Worm (Caenorhabditis elegans) whole organism, mixed stage, embryonic: ENCODE data around the gene cyp-25A6.

Experiments
- M03D4.4 ChIP-seq: sonication (generic microtip); optimal IDR thresholded peaks from 2 replicates; lab custom pipeline; 2017; ENCODE audit warnings: mild to moderate bottlenecking, missing genetic modification characterization, missing compliant biosample characterization
- bed-3 ChIP-seq: fragments of 200-800 bp; sonication (Bioruptor generic); optimal IDR thresholded peaks from 3 replicates; lab custom pipeline; 2018; ENCODE audit warnings: mild to moderate bottlenecking, missing genetic modification characterization, moderate library complexity, missing compliant biosample characterization
- blmp-1 ChIP-seq: fragments of 150-350 bp; optimal IDR thresholded peaks from 2 replicates; lab custom pipeline; 2014; ENCODE audit warnings: missing biosample characterization, missing genetic modification characterization
- ceh-39 ChIP-seq: fragments of 150-350 bp; optimal IDR thresholded peaks from 2 replicates; lab custom pipeline; 2014; ENCODE audit warnings: missing biosample characterization, missing genetic modification characterization
- ceh-43 ChIP-seq: fragments of 200-800 bp; sonication (Bioruptor generic); optimal IDR thresholded peaks from 2 replicates; lab custom pipeline; 2018; ENCODE audit warnings: mild to moderate bottlenecking, missing genetic modification characterization, moderate library complexity, missing compliant biosample characterization
- ceh-83 ChIP-seq: fragments of 200-800 bp; sonication (Bioruptor generic); optimal IDR thresholded peaks from 2 replicates; lab custom pipeline; 2018; ENCODE audit warnings: mild to moderate bottlenecking, missing genetic modification characterization, missing compliant biosample characterization
- ces-1 ChIP-seq: fragments of 150-350 bp; optimal IDR thresholded peaks from 2 replicates; lab custom pipeline; 2014; ENCODE audit warnings: missing biosample characterization, missing genetic modification reagents, missing genetic modification characterization
- cnd-1 ChIP-seq: fragments of 200-800 bp; sonication (Bioruptor generic); optimal IDR thresholded peaks from 2 replicates; lab custom pipeline; 2018; ENCODE audit warnings: mild to moderate bottlenecking, missing genetic modification characterization, missing compliant biosample characterization
- drap-1 ChIP-seq: fragments of 200-800 bp; sonication (Bioruptor generic); optimal IDR thresholded peaks from 3 replicates; lab custom pipeline; 2018; ENCODE audit warnings: mild to moderate bottlenecking, missing genetic modification characterization, missing compliant biosample characterization
- elt-1 ChIP-seq: sonication (generic microtip); optimal IDR thresholded peaks from 2 replicates; lab custom pipeline; 2017; ENCODE audit warnings: missing genetic modification characterization, mild to moderate bottlenecking, missing compliant biosample characterization, antibody characterized with exemption, moderate library complexity, borderline replicate concordance; ENCODE audit not compliant: insufficient read depth
- elt-3 ChIP-seq: fragments of 150-350 bp; optimal IDR thresholded peaks from 2 replicates; lab custom pipeline; 2014; ENCODE audit warnings: missing biosample characterization, missing genetic modification characterization
- flh-1 ChIP-seq: fragments of 200-800 bp; sonication (Bioruptor generic); optimal IDR thresholded peaks from 2 replicates; lab custom pipeline; 2018; ENCODE audit warnings: mild to moderate bottlenecking, missing genetic modification characterization, moderate library complexity, missing compliant biosample characterization
- ham-2 ChIP-seq: fragments of 200-800 bp; sonication (Bioruptor generic); optimal IDR thresholded peaks from 2 replicates; lab custom pipeline; 2018; ENCODE audit warnings: mild to moderate bottlenecking, missing genetic modification characterization, missing compliant biosample characterization
- hlh-1 ChIP-seq: fragments of 150-350 bp; optimal IDR thresholded peaks from 2 replicates; lab custom pipeline; 2014; ENCODE audit warnings: missing biosample characterization, missing genetic modification reagents, missing genetic modification characterization
- lin-13 ChIP-seq: fragments of 150-350 bp; optimal IDR thresholded peaks from 2 replicates; lab custom pipeline; 2014; ENCODE audit warnings: missing biosample characterization, missing genetic modification characterization
- lin-32 ChIP-seq: fragments of 200-800 bp; sonication (Bioruptor generic); optimal IDR thresholded peaks from 2 replicates; lab custom pipeline; 2018; ENCODE audit warnings: mild to moderate bottlenecking, missing genetic modification characterization, missing compliant biosample characterization
- lsy-2 ChIP-seq: fragments of 150-350 bp; optimal IDR thresholded peaks from 2 replicates; lab custom pipeline; 2014; ENCODE audit warnings: missing biosample characterization, missing genetic modification characterization
- mab-5 ChIP-seq: fragments of 150-350 bp; optimal IDR thresholded peaks from 2 replicates; lab custom pipeline; 2014; ENCODE audit warnings: missing biosample characterization, missing genetic modification characterization
- mep-1 ChIP-seq: fragments of 150-350 bp; optimal IDR thresholded peaks from 2 replicates; lab custom pipeline; 2017; ENCODE audit warnings: missing biosample characterization, missing genetic modification reagents, missing genetic modification characterization, inconsistent platforms
- mls-2 ChIP-seq: sonication (generic microtip); optimal IDR thresholded peaks from 2 replicates; lab custom pipeline; 2016; ENCODE audit warnings: mild to moderate bottlenecking, missing genetic modification characterization, moderate library complexity, missing compliant biosample characterization
- nhr-2 ChIP-seq: fragments of 150-350 bp; optimal IDR thresholded peaks from 2 replicates; lab custom pipeline; 2014; ENCODE audit warnings: missing biosample characterization, missing genetic modification characterization
- nhr-237 ChIP-seq: fragments of 150-350 bp; optimal IDR thresholded peaks from 2 replicates; lab custom pipeline; 2014; ENCODE audit warnings: missing biosample characterization, missing genetic modification characterization
- nhr-28 ChIP-seq: fragments of 150-350 bp; optimal IDR thresholded peaks from 2 replicates; lab custom pipeline; 2014; ENCODE audit warnings: missing biosample characterization, missing genetic modification characterization
- pha-4 ChIP-seq: fragments of 150-350 bp; optimal IDR thresholded peaks from 2 replicates; lab custom pipeline; 2018; ENCODE audit warnings: missing biosample characterization, missing genetic modification reagents, missing genetic modification characterization
- sem-2 ChIP-seq: fragments of 200-800 bp; sonication (Bioruptor generic); optimal IDR thresholded peaks from 2 replicates; lab custom pipeline; 2018; ENCODE audit warnings: mild to moderate bottlenecking, missing genetic modification characterization, missing compliant biosample characterization
- snpc-4 ChIP-seq: fragments of 150-350 bp; optimal IDR thresholded peaks from 2 replicates; lab custom pipeline; 2014; ENCODE audit warnings: missing biosample characterization, missing genetic modification characterization
- sptf-1 ChIP-seq: sonication (generic microtip); optimal IDR thresholded peaks from 2 replicates; lab custom pipeline; 2017; ENCODE audit warnings: mild to moderate bottlenecking, missing genetic modification characterization, moderate library complexity, missing compliant biosample characterization
- tbx-8 ChIP-seq: fragments of 200-800 bp; sonication (Bioruptor generic); optimal IDR thresholded peaks from 2 replicates; lab custom pipeline; 2018; ENCODE audit warnings: mild to moderate bottlenecking, missing genetic modification characterization, moderate library complexity, missing compliant biosample characterization
- unc-120 ChIP-seq: sonication (generic microtip); optimal IDR thresholded peaks from 2 replicates; lab custom pipeline; 2017; ENCODE audit warnings: missing genetic modification characterization, missing compliant biosample characterization; ENCODE audit not compliant: poor library complexity, severe bottlenecking
- unc-39 ChIP-seq: fragments of 150-350 bp; optimal IDR thresholded peaks from 2 replicates; lab custom pipeline; 2014; ENCODE audit warnings: missing biosample characterization, missing genetic modification characterization
- unc-62 ChIP-seq: fragments of 150-350 bp; optimal IDR thresholded peaks from 2 replicates; lab custom pipeline; 2014; ENCODE audit warnings: missing biosample characterization, missing genetic modification reagents, missing genetic modification characterization
- zip-8 ChIP-seq: fragments of 150-350 bp; optimal IDR thresholded peaks from 2 replicates; lab custom pipeline; 2014; ENCODE audit warnings: missing biosample characterization, missing genetic modification characterization
- ztf-11 ChIP-seq: fragments of 150-350 bp; optimal IDR thresholded peaks from 2 replicates; lab custom pipeline; 2014; ENCODE audit warnings: missing biosample characterization, missing genetic modification characterization

The cyp-25A6 gene

ce11 chrIV:4225851-4226250 is 28.6 kb downstream of the cyp-25A6 start, which contains the start of gene srbc-71:
srbc-71 (minus strand) TSS chrIV:4225951.
- TF ChIP-seq flh-1 (GFP tag; lab: Kevin White, UChicago) (no peak), elt-1 (no peak), snpc-4 (tag; lab: Kevin White, UChicago) (no peak), M03D4.4 (no peak), nhr-2 (tag; lab: Kevin White, UChicago) (no peak), ces-1 (GFP tag; lab: Kevin White, UChicago) (no peak), ceh-83 (GFP tag; lab: Kevin White, UChicago) (no peak), bed-3 (no peak), mab-5 (tag; lab: Kevin White, UChicago) (no peak), ceh-43 (GFP tag; lab: Kevin White, UChicago) (no peak), nhr-237 (tag; lab: Kevin White, UChicago) (no peak), elt-3 (no peak), drap-1 (GFP tag; lab: Kevin White, UChicago) (no peak), lin-32 (GFP tag; lab: Kevin White, UChicago) (no peak), ceh-39 (tag; lab: Kevin White, UChicago) (no peak), mep-1 (tag; lab: Kevin White, UChicago) (no peak), sptf-1 (tag; lab: Kevin White, UChicago) (no peak), sem-2 (GFP tag; lab: Kevin White, UChicago) (no peak), hlh-1 (tag; lab: Kevin White, UChicago) (no peak), tbx-8 (no peak)

- TF ChIP-seq lsy-2 (tag; lab: Kevin White, UChicago) = no peak
- TF ChIP-seq, all 35 proteins: peak for 0
Measured at ce11 chrIV:4227917-4228316, 30.6 kb downstream of the cyp-25A6 start, which contains the start of gene srbc-70. srbc-70 (minus strand) TSS chrIV:4228017.

DNA sequence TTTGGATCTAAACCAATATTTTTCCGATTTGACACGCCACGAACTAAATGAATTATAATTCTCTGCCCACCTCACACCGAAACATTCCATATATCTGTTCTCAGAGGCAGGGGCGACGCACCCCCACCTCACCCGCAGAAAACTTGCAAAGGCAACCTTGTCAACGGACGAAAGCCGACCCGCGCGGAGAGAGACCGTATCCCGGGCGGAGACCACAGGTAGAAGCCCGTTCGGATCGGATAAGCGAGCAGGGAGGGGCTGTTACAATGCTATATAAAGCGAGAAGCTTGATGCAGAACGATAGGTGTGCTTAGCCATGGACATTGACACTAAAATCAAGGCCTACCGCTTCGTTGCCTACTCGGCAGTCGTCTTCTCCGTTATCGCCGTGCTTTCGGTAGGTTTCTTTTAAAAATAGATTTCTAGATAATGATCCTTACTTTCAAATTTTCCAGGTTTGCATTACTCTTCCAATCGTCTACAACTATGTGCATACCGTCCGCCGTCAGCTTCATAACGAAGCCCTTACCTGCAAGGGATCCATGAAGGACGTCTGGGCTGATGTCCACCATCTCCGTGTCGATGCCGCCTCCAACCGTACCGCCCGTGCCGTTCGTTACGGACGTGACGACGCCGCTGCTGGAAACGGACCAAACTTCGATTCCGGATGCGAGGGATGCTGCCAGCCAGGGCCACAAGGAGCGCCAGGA is 38.2 kb downstream of the cyp-25A6 start, which contains the start of the genes zipt-2.2 and dpy-13:
Gene zipt-2.2 (minus strand): TSS at position 51 of the 710 bp plus-strand sequence.
Gene dpy-13 (plus strand): TSS at position 300 of the 710 bp plus-strand sequence.
- TF ChIP-seq ham-2 (GFP tag; lab: Kevin White, UChicago) (peak; percentile 68), mls-2 (tag; lab: Kevin White, UChicago) (no peak), zip-8 (tag; lab: Kevin White, UChicago) (no peak), mab-5 (tag; lab: Kevin White, UChicago) (no peak)
- TF ChIP-seq, all 35 proteins: peak for 1

- TF ChIP-seq zip-8 (tag; lab: Kevin White, UChicago) = no peak
- no peak for TF ChIP-seq unc-62 (GFP tag; lab: Kevin White, UChicago)
- no peak for TF ChIP-seq unc-39
- no peak for TF ChIP-seq cnd-1 (tag; lab: Kevin White, UChicago)
- TF ChIP-seq sptf-1 (tag; lab: Kevin White, UChicago) = no peak
- TF ChIP-seq nhr-28 (tag; lab: Kevin White, UChicago) = no peak
- TF ChIP-seq ceh-39 (tag; lab: Kevin White, UChicago) = no peak
- TF ChIP-seq drap-1 (GFP tag; lab: Kevin White, UChicago) = no peak
- TF ChIP-seq pha-4 = no peak
- TF ChIP-seq blmp-1 (tag; lab: Kevin White, UChicago) = no peak
- TF ChIP-seq ceh-43 (GFP tag; lab: Kevin White, UChicago) = no peak
- TF ChIP-seq lin-32 (GFP tag; lab: Kevin White, UChicago) = no peak
- no peak for TF ChIP-seq unc-120
- no peak for TF ChIP-seq bed-3
- no peak for TF ChIP-seq ces-1 (GFP tag; lab: Kevin White, UChicago)
- TF ChIP-seq M03D4.4 = no peak
- no peak for TF ChIP-seq tbx-8
- no peak for TF ChIP-seq lin-13 (tag; lab: Kevin White, UChicago)
Measured at ce11 chrIV:4236025-4236407, 38.7 kb downstream of the cyp-25A6 start.

DNA sequence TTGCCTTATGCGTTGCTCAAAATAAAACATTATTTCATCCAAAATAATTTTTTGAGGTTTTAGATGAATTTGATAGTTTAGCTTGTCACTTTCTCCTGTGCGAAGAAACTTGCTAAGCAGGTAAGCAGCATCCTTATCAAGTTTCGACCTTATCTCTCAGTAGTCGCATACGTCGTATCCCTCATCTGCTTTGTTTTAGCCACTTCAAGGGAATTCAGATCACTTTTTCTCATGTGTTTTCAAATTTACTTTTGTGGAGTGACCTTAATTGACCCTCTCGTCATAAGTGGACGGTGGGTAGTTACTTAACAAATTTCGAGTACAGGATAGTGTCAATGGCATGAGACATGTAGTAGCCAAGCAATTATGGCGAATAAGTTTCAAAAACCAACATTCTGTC is 39.4 kb downstream of the cyp-25A6 start:
- TF ChIP-seq nhr-28 (tag; lab: Kevin White, UChicago) = no peak
- no peak for TF ChIP-seq lsy-2 (tag; lab: Kevin White, UChicago)
- no peak for TF ChIP-seq pha-4
- no peak for TF ChIP-seq lin-32 (GFP tag; lab: Kevin White, UChicago)
- TF ChIP-seq unc-120 = no peak
- TF ChIP-seq ceh-39 (tag; lab: Kevin White, UChicago) = no peak
- no peak for TF ChIP-seq elt-3
- TF ChIP-seq ham-2 (GFP tag; lab: Kevin White, UChicago) = no peak
- no peak for TF ChIP-seq ceh-83 (GFP tag; lab: Kevin White, UChicago)
- no peak for TF ChIP-seq unc-62 (GFP tag; lab: Kevin White, UChicago)
- TF ChIP-seq ztf-11 (tag; lab: Kevin White, UChicago) = no peak
- TF ChIP-seq sptf-1 (tag; lab: Kevin White, UChicago) = no peak
- no peak for TF ChIP-seq cnd-1 (tag; lab: Kevin White, UChicago)
- no peak for TF ChIP-seq sem-2 (GFP tag; lab: Kevin White, UChicago)
- no peak for TF ChIP-seq M03D4.4
